Fruit fly (Drosophila melanogaster): ENCODE measurements around the gene CG14851.

Gene CG14851

DNA sequence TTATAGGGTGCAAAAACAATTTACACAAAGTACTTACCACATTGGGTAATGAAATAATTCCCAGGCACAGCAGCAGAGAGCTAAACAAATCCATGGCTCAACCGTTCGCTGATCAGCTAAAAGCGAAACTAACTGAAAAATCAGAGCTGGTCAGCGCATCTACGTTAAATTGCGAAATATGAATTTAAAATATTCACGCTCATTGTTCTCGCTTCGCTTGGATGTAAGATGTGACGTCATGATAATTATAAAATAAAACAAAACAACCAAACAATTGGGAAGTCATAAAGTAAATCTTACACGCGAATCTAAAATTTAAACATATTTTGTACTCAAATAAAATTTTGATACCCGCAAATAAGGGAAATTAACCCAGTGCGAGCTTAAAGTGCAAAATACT lies 2.2 kb upstream of the CG14851 start, which contains the start of gene CG14854:
CG14854 (minus strand) TSS at position 101 of the 400 bp plus-strand sequence.
- TF ChIP-seq CG9705 (GFP tag; optimal IDR thresholded peaks at IDR 0.05) (no peak), sage (GFP tag; optimal IDR thresholded peaks at IDR 0.05) (no peak), lola (GFP tag; optimal IDR thresholded peaks at IDR 0.05) (no peak), GATAd (GFP tag; optimal IDR thresholded peaks at IDR 0.05) (no peak)

DNA sequence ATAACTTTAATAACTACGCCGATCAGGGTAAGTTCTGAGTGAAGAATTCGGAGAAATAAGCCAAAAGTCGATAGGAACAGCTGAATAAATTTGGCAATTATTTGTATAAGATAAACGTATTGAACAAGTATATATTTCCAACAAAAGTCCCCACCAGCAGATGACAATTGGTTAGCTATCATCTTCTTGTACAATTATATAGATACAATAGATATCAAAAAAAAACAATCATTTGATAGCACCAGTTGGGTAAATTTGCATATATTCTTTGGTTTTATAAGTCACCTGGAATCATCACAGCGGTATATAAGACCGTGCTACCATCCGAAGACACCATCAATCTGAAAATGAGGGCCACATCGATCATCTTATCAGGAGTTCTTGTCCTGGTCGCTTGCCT lies 1.5 kb upstream of the CG14851 start, which contains the start of gene Jig:
Jig (plus strand) TSS at position 301 of the 400 bp plus-strand sequence.
- TF ChIP-seq dsf (GFP tag; optimal IDR thresholded peaks at IDR 0.05; ENCODE audit: borderline replicate concordance): no peak
- TF ChIP-seq Dif (GFP tag; optimal IDR thresholded peaks at IDR 0.05; ENCODE audit: partially characterized antibody): no peak
- TF ChIP-seq woc (GFP tag; optimal IDR thresholded peaks at IDR 0.05): no peak

DNA sequence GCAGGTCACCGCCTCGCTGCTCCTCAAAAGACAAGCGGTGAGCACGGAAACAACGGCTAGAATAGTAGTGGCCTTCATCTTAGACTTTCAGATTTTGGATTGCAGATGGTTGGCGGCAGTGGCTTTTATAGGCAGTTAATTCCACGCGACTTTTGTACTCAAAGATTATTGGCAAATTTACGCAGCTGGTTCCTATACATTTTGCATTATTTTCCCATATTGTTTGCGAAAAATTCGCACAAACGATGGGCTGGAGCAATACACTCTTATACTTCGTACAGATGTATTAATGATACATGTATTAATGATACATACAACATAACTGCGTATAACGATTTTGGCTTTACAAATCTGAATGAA lies 2.5 kb downstream of the CG14851 start, which contains the start of gene CG8087:
CG8087 (minus strand) TSS at position 101 of the 360 bp plus-strand sequence.
- no peak for TF ChIP-seq woc (GFP tag; optimal IDR thresholded peaks at IDR 0.05)
- TF ChIP-seq sv (GFP tag; optimal IDR thresholded peaks at IDR 0.05): no peak
- TF ChIP-seq psq (GFP tag; optimal IDR thresholded peaks at IDR 0.05): no peak
- no peak for TF ChIP-seq jim (GFP tag; optimal IDR thresholded peaks at IDR 0.05)
- TF ChIP-seq dmrt93B (GFP tag; optimal IDR thresholded peaks at IDR 0.05): no peak
- TF ChIP-seq pan (optimal IDR thresholded peaks at IDR 0.05): no peak
- TF ChIP-seq Rel (GFP tag; optimal IDR thresholded peaks at IDR 0.05): no peak
- no peak for TF ChIP-seq Rel (tag; optimal IDR thresholded peaks at IDR 0.05)
- TF ChIP-seq Dif (GFP tag; optimal IDR thresholded peaks at IDR 0.05; ENCODE audit: partially characterized antibody): no peak

DNA sequence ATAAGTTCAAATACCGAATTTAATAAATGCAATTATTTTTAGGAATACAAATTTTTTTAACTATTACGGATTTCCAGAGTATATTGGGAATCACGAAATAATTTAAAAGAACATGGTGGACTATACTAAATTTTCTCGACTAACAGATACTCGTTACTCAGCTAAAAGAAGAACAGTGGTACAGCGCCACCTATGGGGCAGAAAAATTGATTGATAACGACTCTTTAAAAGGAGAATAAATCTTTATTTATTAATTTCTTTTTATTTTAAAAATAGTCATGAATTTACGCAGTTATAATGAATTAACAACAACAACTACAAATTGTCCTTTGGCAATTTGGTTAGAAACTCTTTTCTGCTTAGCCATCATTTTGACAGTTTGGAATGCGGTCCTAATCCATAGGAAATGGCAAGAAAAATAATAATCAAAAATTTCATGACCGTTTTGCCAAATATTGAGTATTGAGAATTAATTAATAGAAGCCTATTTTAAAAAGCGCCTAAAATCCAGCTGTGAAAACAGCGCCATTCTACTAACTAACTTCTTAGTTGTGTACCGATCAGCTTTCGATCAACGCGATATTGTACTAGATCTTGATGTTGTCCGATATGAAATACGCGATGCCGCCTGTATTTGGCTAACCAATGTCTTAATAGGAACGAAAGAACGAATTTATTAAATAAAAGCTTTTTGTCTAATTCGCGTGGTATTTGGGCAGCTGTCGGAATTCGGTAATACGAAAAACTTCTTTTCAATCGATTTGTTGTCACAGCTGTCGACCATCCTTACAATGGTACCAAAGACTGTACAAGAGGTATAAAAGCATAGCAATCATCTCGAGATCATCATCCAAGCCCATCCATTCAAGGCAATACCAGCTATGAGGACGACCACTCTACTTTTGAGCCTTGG lies 3.2 kb downstream of the CG14851 start, which contains the start of gene CG14852:
CG14852 (plus strand) TSS at position 863 of the 913 bp plus-strand sequence.
- TF ChIP-seq h (GFP tag; optimal IDR thresholded peaks at IDR 0.05): no peak
- TF ChIP-seq Dif (GFP tag; optimal IDR thresholded peaks at IDR 0.05; ENCODE audit: partially characterized antibody): peak; percentile 63
- no peak for TF ChIP-seq br (GFP tag; optimal IDR thresholded peaks at IDR 0.05)

DNA sequence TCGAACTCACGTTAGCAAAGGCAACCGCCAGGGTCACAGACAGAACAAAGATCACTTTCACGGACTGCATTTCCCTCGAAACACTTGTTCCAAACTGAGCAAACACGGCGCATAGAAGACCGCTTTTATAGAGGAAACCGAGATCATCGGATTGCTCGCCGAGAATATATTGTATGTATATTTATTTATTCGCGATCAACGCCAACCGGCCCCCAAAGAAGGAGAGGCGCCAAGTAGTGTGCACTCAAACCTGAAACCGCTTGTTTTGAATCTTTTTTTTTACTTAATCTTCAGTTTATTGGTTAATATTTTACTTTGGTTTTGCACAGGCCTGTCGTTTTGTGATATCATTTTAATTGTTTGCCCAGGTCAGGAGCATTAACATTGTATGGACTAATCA lies 5.2 kb downstream of the CG14851 start, which contains the start of gene CG31313:
CG31313 (minus strand) TSS at position 101 of the 400 bp plus-strand sequence.
- no peak for TF ChIP-seq CG9705 (GFP tag; optimal IDR thresholded peaks at IDR 0.05)
- no peak for TF ChIP-seq Hr78 (GFP tag; optimal IDR thresholded peaks at IDR 0.05)
- no peak for TF ChIP-seq brk (GFP tag; optimal IDR thresholded peaks at IDR 0.05)
- TF ChIP-seq psq (GFP tag; optimal IDR thresholded peaks at IDR 0.05): no peak
- no peak for TF ChIP-seq h (GFP tag; optimal IDR thresholded peaks at IDR 0.05)
- TF ChIP-seq br (GFP tag; optimal IDR thresholded peaks at IDR 0.05): no peak
- TF ChIP-seq CG32264 (GFP tag; optimal IDR thresholded peaks at IDR 0.05): no peak
- TF ChIP-seq GATAd (GFP tag; optimal IDR thresholded peaks at IDR 0.05): no peak
- TF ChIP-seq lola (GFP tag; optimal IDR thresholded peaks at IDR 0.05): no peak
- no peak for TF ChIP-seq Hr83 (GFP tag; optimal IDR thresholded peaks at IDR 0.05; ENCODE audit: poor library complexity, severe bottlenecking)
- no peak for TF ChIP-seq CrebA (GFP tag; optimal IDR thresholded peaks at IDR 0.05; ENCODE audit: borderline replicate concordance)
- TF ChIP-seq jim (GFP tag; optimal IDR thresholded peaks at IDR 0.05): no peak
- TF ChIP-seq Dif (GFP tag; optimal IDR thresholded peaks at IDR 0.05; ENCODE audit: partially characterized antibody): no peak
- no peak for TF ChIP-seq Sp1 (GFP tag; optimal IDR thresholded peaks at IDR 0.05)

DNA sequence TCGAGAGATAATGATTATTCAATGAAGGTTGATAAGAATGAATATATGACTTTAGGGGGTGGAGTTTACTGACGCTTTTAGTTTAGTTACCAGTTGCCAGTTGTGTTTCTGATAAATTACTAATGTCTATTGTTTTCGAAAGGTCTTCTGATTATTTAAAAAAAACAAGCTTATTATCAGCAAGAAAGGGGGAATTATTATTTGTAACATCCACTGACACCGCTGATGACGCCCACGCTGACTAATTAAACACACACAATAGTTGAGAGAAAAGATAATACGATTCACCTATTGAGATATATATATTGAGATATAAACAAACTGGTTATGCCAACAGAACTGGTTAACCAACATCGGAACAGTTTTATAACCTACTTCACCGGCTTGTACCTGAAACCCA lies 5.7 kb downstream of the CG14851 start:
- TF ChIP-seq Vsx2 (GFP tag; optimal IDR thresholded peaks at IDR 0.05; ENCODE audit: partially characterized antibody): no peak
- no peak for TF ChIP-seq Hnf4 (GFP tag; optimal IDR thresholded peaks at IDR 0.05)
- no peak for TF ChIP-seq br (GFP tag; optimal IDR thresholded peaks at IDR 0.05)
- TF ChIP-seq Dfd (GFP tag; optimal IDR thresholded peaks at IDR 0.05): no peak
- no peak for TF ChIP-seq Dif (GFP tag; optimal IDR thresholded peaks at IDR 0.05; ENCODE audit: partially characterized antibody)
- TF ChIP-seq foxo (GFP tag; optimal IDR thresholded peaks at IDR 0.05): no peak
- no peak for TF ChIP-seq psq (GFP tag; optimal IDR thresholded peaks at IDR 0.05)
- no peak for TF ChIP-seq ey (GFP tag; optimal IDR thresholded peaks at IDR 0.05)
- TF ChIP-seq Myc (optimal IDR thresholded peaks at IDR 0.05): no peak
- no peak for TF ChIP-seq pan (optimal IDR thresholded peaks at IDR 0.05)
- no peak for TF ChIP-seq OdsH (GFP tag; optimal IDR thresholded peaks at IDR 0.05)
- TF ChIP-seq CG32264 (GFP tag; optimal IDR thresholded peaks at IDR 0.05): no peak
- no peak for TF ChIP-seq HLH106 (tag; optimal IDR thresholded peaks at IDR 0.05)
- no peak for TF ChIP-seq dl (GFP tag; optimal IDR thresholded peaks at IDR 0.05; ENCODE audit: insufficient read depth in 1 of 2, partially characterized antibody in 2 of 2)
- no peak for TF ChIP-seq sage (GFP tag; optimal IDR thresholded peaks at IDR 0.05)
- no peak for TF ChIP-seq usp (GFP tag; optimal IDR thresholded peaks at IDR 0.05)
- no peak for TF ChIP-seq Mio (GFP tag; optimal IDR thresholded peaks at IDR 0.05)
- no peak for TF ChIP-seq brk (GFP tag; optimal IDR thresholded peaks at IDR 0.05)

Data from whole organism, wandering third instar larva.